Worm (Caenorhabditis elegans): ENCODE data around the gene F36H12.4.
"Not testable (repeated sequence)": the region's sequence is repeated elsewhere in the genome, so short reads cannot be mapped to it uniquely, and the experiment has no call there.

F36H12.4 gene

DNA sequence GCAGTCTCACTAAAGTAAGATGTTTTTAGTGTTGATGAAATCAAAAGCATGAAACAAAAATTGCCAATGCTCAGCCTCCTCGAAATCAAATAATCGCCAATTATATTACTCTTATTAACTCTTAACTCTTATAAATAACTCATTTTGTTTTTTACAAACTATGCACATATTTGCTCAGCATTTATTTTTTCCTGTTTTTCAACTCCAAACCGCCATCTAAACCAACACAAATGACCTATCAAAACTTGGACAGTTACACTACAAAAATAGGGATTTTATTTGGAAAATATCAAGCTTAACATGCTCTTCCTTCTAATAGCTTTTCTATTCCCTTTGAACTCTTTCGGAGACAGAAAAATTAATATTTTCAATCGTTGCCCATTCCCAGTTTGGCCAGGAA, 40.3 kb upstream of the F36H12.4 start, which contains the start of gene thn-6:
Gene thn-6 (plus strand): TSS at position 301 of the 400 bp plus-strand sequence.
- TF ChIP-seq pha-2 (tag; optimal IDR thresholded peaks at IDR 0.05) (no peak), ceh-45 (GFP tag; IDR thresholded peaks at IDR 0.05) (no peak), unc-55 (GFP tag; optimal IDR thresholded peaks at IDR 0.05) (no peak), ama-1 (optimal IDR thresholded peaks at IDR 0.05) (no peak), ceh-22 (tag; optimal IDR thresholded peaks at IDR 0.05) (no peak), ceh-2 (tag; optimal IDR thresholded peaks at IDR 0.05) (no peak), ceh-9 (tag; optimal IDR thresholded peaks at IDR 0.05) (no peak), ceh-6 (GFP tag; optimal IDR thresholded peaks at IDR 0.05) (no peak), eyg-1 (tag; optimal IDR thresholded peaks at IDR 0.05) (no peak), ceh-18 (tag; optimal IDR thresholded peaks at IDR 0.05) (no peak), unc-86 (tag; optimal IDR thresholded peaks at IDR 0.05) (no peak), ceh-48 (tag; optimal IDR thresholded peaks at IDR 0.05) (no peak), hlh-6 (tag; optimal IDR thresholded peaks at IDR 0.05) (no peak), ceh-24 (tag; optimal IDR thresholded peaks at IDR 0.05) (no peak), tbx-7 (tag; optimal IDR thresholded peaks at IDR 0.05) (no peak), sox-4 (tag; optimal IDR thresholded peaks at IDR 0.05) (no peak), hlh-13 (GFP tag; optimal IDR thresholded peaks at IDR 0.05) (no peak), hlh-30 (tag; optimal IDR thresholded peaks at IDR 0.05; ENCODE audit: insufficient read depth) (no peak), unc-3 (GFP tag; conservative IDR thresholded peaks at IDR 0.05) (no peak), unc-3 (tag; optimal IDR thresholded peaks at IDR 0.05) (no peak), pqm-1 (tag; optimal IDR thresholded peaks at IDR 0.05) (no peak)

DNA sequence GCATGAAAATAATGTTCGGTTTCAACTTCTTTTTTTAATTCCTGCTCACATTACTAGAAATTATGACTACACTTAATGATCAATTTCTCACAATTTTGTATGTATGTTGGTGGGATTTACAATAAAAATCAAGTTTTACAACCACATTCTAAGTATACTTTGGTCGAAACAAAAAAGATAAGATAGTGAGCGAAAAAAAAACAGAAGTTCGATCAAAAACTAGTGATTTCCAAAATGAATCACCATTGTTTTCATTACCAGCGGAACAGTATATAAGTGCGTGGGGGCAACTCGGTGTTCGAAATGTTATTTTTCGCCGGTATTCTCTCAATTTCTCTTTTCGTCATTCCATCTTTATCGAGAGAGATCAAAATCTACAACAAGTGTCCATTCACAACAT, 38.4 kb upstream of the F36H12.4 start, which contains the start of gene thn-5:
Gene thn-5 (plus strand): TSS at position 301 of the 400 bp plus-strand sequence.
- no peak for TF ChIP-seq K09A11.1 (tag; optimal IDR thresholded peaks at IDR 0.05; ENCODE audit: insufficient read depth)
- no peak for TF ChIP-seq ceh-30 (tag; optimal IDR thresholded peaks at IDR 0.05)
- no peak for TF ChIP-seq ceh-18 (tag; optimal IDR thresholded peaks at IDR 0.05)
- TF ChIP-seq hlh-8 (tag; optimal IDR thresholded peaks at IDR 0.05) = no peak
- TF ChIP-seq sox-2 (GFP tag; IDR thresholded peaks at IDR 0.05) = no peak
- TF ChIP-seq lim-6 (tag; optimal IDR thresholded peaks at IDR 0.05) = no peak
- no peak for TF ChIP-seq eyg-1 (tag; optimal IDR thresholded peaks at IDR 0.05)
- no peak for TF ChIP-seq hlh-30 (tag; optimal IDR thresholded peaks at IDR 0.05; ENCODE audit: insufficient read depth)
- TF ChIP-seq pqm-1 (tag; optimal IDR thresholded peaks at IDR 0.05) = no peak
- no peak for TF ChIP-seq odd-2 (tag; optimal IDR thresholded peaks at IDR 0.05)
- TF ChIP-seq ceh-31 (tag; optimal IDR thresholded peaks at IDR 0.05) = no peak
- TF ChIP-seq fkh-6 (tag; optimal IDR thresholded peaks at IDR 0.05) = no peak
- TF ChIP-seq unc-55 (GFP tag; optimal IDR thresholded peaks at IDR 0.05) = no peak
- TF ChIP-seq C08G9.2 (tag; optimal IDR thresholded peaks at IDR 0.05) = no peak
- TF ChIP-seq dve-1 (tag; optimal IDR thresholded peaks at IDR 0.05) = no peak
- no peak for TF ChIP-seq syd-9 (tag; optimal IDR thresholded peaks at IDR 0.05)
- TF ChIP-seq ceh-9 (tag; optimal IDR thresholded peaks at IDR 0.05) = no peak
- no peak for TF ChIP-seq hlh-13 (GFP tag; optimal IDR thresholded peaks at IDR 0.05)
- no peak for TF ChIP-seq nhr-11 (tag; optimal IDR thresholded peaks at IDR 0.05)

DNA sequence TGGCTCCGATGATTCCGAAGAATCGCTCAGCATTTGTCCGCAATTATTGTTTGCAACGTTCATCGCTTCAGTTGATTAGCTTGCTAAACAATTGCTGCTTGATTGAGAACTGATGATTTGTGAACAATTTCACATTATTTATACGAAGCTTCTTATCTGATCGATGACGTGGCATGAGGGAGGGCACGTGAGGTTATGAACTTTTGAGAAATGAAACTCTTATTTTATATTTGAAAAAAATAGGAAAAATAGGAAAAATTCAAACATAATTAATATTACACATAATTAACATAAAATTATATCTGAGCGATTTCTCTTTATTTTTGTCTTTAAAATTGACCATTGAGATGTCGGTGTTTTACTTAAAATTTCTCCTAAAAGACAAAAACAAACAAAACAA, 14.2 kb upstream of the F36H12.4 start, which contains the start of gene F36H12.10:
Gene F36H12.10 (minus strand): TSS at position 101 of the 400 bp plus-strand sequence.
- not testable (repeated sequence) for TF ChIP-seq ceh-45 (GFP tag; IDR thresholded peaks at IDR 0.05); ceh-2 (tag; optimal IDR thresholded peaks at IDR 0.05); npax-4 (tag; optimal IDR thresholded peaks at IDR 0.05)

DNA sequence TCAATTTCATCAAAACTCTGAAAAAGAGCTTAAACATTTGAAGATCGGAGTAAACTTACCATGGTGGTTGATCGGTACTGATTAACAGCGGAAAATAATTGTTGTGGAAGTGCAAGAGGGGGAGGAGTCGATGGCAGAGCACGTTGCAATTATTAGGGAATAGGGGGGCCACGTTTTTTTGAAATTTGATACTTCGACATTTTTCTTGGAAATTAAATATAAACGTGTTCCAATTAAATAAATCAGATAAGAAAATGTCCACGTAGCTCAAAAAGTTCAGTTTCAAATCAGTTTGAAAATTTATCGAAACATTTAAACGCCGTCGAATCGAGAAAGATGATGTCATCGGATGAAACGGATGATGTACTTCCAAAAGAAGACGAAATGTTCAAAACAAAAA, 12.2 kb upstream of the F36H12.4 start, which contains the start of gene F36H12.9:
Gene F36H12.9 (plus strand): TSS at position 301 of the 400 bp plus-strand sequence.
- not testable (repeated sequence) for TF ChIP-seq nfya-1, odd-2, tbx-7 (tag; optimal IDR thresholded peaks at IDR 0.05)

Data from whole organism, late embryonic.